Worm (Caenorhabditis elegans): Measurements from ENCODE around the gene rnp-1.

DNA sequence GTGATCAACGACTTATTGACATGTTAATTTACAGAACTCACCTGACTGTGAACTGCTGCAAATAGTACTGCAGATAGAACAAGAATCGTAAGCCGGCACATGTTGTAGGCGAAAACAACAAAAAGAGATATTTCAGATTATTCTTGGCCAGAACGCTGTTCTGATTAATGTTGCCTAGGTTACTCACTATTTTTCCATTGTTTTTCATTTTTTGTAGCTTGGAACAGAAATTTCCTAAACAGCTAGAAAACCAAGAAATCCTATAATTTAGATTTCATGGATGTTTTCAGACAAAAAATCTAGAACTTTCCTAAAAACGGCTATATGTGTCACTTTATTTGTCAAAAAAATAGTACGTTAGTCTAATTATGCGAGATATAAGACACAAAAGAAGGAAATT lies 37.5 kb upstream of the rnp-1 start, which contains the start of gene C27A7.9:
- TF ChIP-seq nhr-11 (tag; optimal IDR thresholded peaks at IDR 0.05) (no peak), pha-4 (tag; optimal IDR thresholded peaks at IDR 0.05) (no peak), pqm-1 (tag; optimal IDR thresholded peaks at IDR 0.05) (no peak), ceh-9 (tag; optimal IDR thresholded peaks at IDR 0.05) (no peak), pha-2 (tag; optimal IDR thresholded peaks at IDR 0.05) (no peak)

All from whole organism, late embryonic.